Fruit fly (Drosophila melanogaster): Measurements from ENCODE around the gene CG13760.

CG13760 gene

DNA sequence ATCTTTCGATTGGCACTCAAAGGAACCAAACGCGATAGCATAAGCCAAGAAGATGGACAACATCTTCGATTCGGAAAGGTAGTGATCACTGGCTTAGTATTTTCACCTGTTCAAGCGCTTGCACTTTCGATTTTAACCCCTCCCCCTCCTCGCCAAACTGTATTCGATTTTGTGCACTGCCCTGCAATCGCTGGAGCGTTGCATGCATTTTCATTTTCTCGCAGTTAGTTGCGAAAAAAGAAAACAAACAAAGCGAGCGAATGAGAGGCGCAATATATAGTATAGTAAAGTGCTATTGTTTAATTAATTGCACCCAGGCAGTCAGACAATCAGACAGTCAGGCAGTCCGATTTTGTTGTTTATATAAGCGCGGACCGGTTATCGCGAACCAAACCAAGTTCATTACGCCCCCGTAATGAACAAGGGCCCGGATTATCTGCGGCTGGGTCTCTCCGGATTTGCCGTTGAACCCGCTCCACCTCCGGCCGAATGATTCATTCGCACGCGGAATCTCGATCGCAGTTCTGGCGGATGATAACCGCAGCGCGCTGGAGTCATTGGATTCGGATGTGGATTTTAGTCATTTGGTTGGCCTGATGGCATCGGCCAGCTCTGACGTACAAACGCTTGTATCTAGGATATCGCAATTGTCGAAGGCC is 7.7 kb upstream of the CG13760 start:
- TF ChIP-seq Adf1 (GFP tag; IDR thresholded peaks at IDR 0.05), result no peak
- no peak for TF ChIP-seq pb (GFP tag; optimal IDR thresholded peaks at IDR 0.05)
- TF ChIP-seq trem (tag; optimal IDR thresholded peaks at IDR 0.05), result no peak
- 0 out of 4 replicates have a peak, but pooled peaks have one; percentile 23 for TF ChIP-seq chinmo (GFP tag; IDR thresholded peaks at IDR 0.05; ENCODE audit: partially characterized antibody)
- no peak for TF ChIP-seq Fer1 (GFP tag; optimal IDR thresholded peaks at IDR 0.05)
- TF ChIP-seq Hey (tag; optimal IDR thresholded peaks at IDR 0.05), result no peak
- TF ChIP-seq prd (optimal IDR thresholded peaks at IDR 0.05), result no peak
- TF ChIP-seq prd (GFP tag; IDR thresholded peaks at IDR 0.05), result no peak
- TF ChIP-seq CG10543 (GFP tag; optimal IDR thresholded peaks at IDR 0.05), result no peak

DNA sequence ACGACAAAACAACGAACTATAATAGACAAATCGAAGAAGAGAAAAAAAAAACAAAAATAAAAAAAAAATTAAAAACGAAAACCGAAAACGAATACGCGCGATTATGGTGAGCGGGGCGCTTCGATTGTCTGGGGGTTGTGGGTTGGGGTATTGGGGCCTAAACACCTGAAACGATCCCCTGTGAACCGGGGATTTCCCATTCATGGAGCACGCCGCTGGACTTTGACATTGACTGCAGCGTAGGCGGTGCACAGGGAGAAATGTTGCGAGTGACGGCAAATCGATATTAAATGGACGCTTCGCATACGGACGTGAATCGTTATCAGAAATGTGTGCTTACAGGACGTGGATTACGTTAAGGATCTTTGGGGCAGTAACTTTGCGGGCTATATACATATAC is 6.7 kb upstream of the CG13760 start:
- TF ChIP-seq nom (GFP tag; optimal IDR thresholded peaks at IDR 0.05), result peak; percentile 66
- no peak for TF ChIP-seq gfzf (GFP tag; optimal IDR thresholded peaks at IDR 0.05)

DNA sequence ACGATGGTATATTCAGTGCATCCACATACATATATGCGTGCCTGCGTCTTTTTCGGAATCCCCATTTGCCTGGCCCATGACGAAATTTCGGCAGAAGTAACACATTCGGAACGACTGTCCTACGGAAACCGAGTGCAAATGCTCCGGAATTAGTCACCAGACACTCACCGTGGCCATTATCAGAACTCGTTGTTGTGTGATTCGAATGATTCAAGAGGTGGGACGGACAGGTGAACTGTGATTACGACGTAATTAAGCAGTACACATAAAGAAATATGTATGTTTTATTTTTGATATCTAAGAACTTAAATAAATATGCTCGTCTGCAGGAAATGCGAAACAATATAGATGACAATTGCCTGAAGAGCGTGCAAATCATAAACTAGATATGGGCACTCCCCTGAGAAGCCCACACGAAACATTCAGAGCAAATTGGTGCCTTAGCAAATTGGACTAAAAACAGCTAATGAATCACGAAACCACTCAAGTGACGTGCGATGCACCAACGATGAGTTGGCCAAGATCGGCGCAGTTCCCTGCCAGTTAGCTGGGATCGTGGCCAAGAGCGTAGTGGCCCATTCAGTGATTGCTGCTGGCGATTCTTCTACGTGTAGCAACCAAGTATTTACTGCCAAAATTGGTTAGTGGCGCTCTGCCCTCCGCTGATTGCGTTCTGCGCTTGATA is 6.0 kb upstream of the CG13760 start:
- no peak for TF ChIP-seq Dp (GFP tag; optimal IDR thresholded peaks at IDR 0.05)
- TF ChIP-seq CG17361 (GFP tag; IDR thresholded peaks at IDR 0.05), result peak; percentile 54; the same call in 2 of the 3 replicates
- TF ChIP-seq CG10274 (GFP tag; optimal IDR thresholded peaks at IDR 0.05), result peak; percentile 22
- TF ChIP-seq CG8478 (optimal IDR thresholded peaks at IDR 0.05), result no peak
- no peak for TF ChIP-seq GATAe (GFP tag; conservative IDR thresholded peaks at IDR 0.05)
- TF ChIP-seq pnt (GFP tag; optimal IDR thresholded peaks at IDR 0.05), result no peak
- peak; percentile 83 for TF ChIP-seq exex (tag; optimal IDR thresholded peaks at IDR 0.05)
- TF ChIP-seq CG12104 (GFP tag; optimal IDR thresholded peaks at IDR 0.05), result peak; percentile 18
- TF ChIP-seq tx (GFP tag; optimal IDR thresholded peaks at IDR 0.05), result no peak
- TF ChIP-seq Optix (GFP tag; IDR thresholded peaks at IDR 0.05), result no peak
- TF ChIP-seq da (GFP tag; optimal IDR thresholded peaks at IDR 0.05), result no peak
- TF ChIP-seq CG33213 (GFP tag; optimal IDR thresholded peaks at IDR 0.05), result no peak
- no peak for TF ChIP-seq CG8089 (GFP tag; optimal IDR thresholded peaks at IDR 0.05)
- TF ChIP-seq CG7839 (tag; optimal IDR thresholded peaks at IDR 0.05), result peak; percentile 47
- no peak for TF ChIP-seq CG14667 (GFP tag; IDR thresholded peaks at IDR 0.05)
- no peak for TF ChIP-seq disco-r (GFP tag; optimal IDR thresholded peaks at IDR 0.05)
- TF ChIP-seq bigmax (GFP tag; optimal IDR thresholded peaks at IDR 0.05), result no peak
- TF ChIP-seq dm (GFP tag; optimal IDR thresholded peaks at IDR 0.05), result no peak
- no peak for TF ChIP-seq wdn (GFP tag; IDR thresholded peaks at IDR 0.05)
- TF ChIP-seq Lim3 (GFP tag; IDR thresholded peaks at IDR 0.05), result no peak
- no peak for TF ChIP-seq Tbp (GFP tag; optimal IDR thresholded peaks at IDR 0.05)
- peak in 1 of 2 experiments; percentile 3 for TF ChIP-seq chif (GFP tag; optimal IDR thresholded peaks at IDR 0.05)
- no peak for TF ChIP-seq mirr (GFP tag; optimal IDR thresholded peaks at IDR 0.05)
- peak; percentile 41 for TF ChIP-seq org-1 (GFP tag; optimal IDR thresholded peaks at IDR 0.05)
- peak; percentile 34; the same call in 1 of the 2 replicates for TF ChIP-seq CG3847 (GFP tag; IDR thresholded peaks at IDR 0.05)
- TF ChIP-seq CG7928 (GFP tag; optimal IDR thresholded peaks at IDR 0.05), result no peak
- TF ChIP-seq psq (GFP tag; optimal IDR thresholded peaks at IDR 0.05), result no peak
- no peak for TF ChIP-seq CG10321 (GFP tag; IDR thresholded peaks at IDR 0.05)
- TF ChIP-seq CG12659 (GFP tag; optimal IDR thresholded peaks at IDR 0.05), result peak; percentile 54
- peak; percentile 74 for TF ChIP-seq CG2678 (tag; optimal IDR thresholded peaks at IDR 0.05)
- TF ChIP-seq Blimp-1 (GFP tag; optimal IDR thresholded peaks at IDR 0.05), result no peak
- no peak for TF ChIP-seq CG43689 (GFP tag; IDR thresholded peaks at IDR 0.05)
- no peak for TF ChIP-seq Atf3 (GFP tag; optimal IDR thresholded peaks at IDR 0.05)
- TF ChIP-seq CG10654 (GFP tag; optimal IDR thresholded peaks at IDR 0.05), result no peak
- TF ChIP-seq Gsc (GFP tag; IDR thresholded peaks at IDR 0.05), result no peak
- no peak for TF ChIP-seq CG4328 (GFP tag; optimal IDR thresholded peaks at IDR 0.05)
- TF ChIP-seq CHES-1-like (GFP tag; optimal IDR thresholded peaks at IDR 0.05), result peak; percentile 23

All from whole organism, embryonic.